Worm (Caenorhabditis elegans) whole organism, young adult: ENCODE measurements around the gene ZK643.6.

Experiments
- B0261.1 ChIP-seq: sonication (generic microtip); optimal IDR thresholded peaks from 2 replicates; lab custom pipeline; 2016; ENCODE audit warnings: mild to moderate bottlenecking, missing genetic modification characterization, moderate library complexity, missing compliant biosample characterization
- F10E7.11 ChIP-seq: sonication (generic microtip); optimal IDR thresholded peaks from 2 replicates; lab custom pipeline; 2017; ENCODE audit warnings: mild to moderate bottlenecking, missing genetic modification characterization, moderate library complexity, missing compliant biosample characterization
- F37B4.10 ChIP-seq: fragments of 200-800 bp; sonication (Bioruptor generic); IDR thresholded peaks from 2 replicates; pipeline ENCODE4 v1.3.6; 2022; ENCODE audit warnings: missing genetic modification characterization, missing compliant biosample characterization
- F49E8.2 ChIP-seq: sonication (generic microtip); optimal IDR thresholded peaks from 3 replicates; lab custom pipeline; 2017; ENCODE audit warnings: missing genetic modification characterization, mild to moderate bottlenecking, missing compliant biosample characterization, antibody characterized with exemption, moderate library complexity; ENCODE audit not compliant: insufficient read depth
- F57A8.1 ChIP-seq: fragments of 200-800 bp; sonication (Bioruptor generic); optimal IDR thresholded peaks from 2 replicates; lab custom pipeline; 2018; ENCODE audit warnings: mild to moderate bottlenecking, missing genetic modification characterization, moderate library complexity, missing compliant biosample characterization
- K11D2.4 ChIP-seq: fragments of 200-800 bp; sonication (Bioruptor generic); IDR thresholded peaks from 2 replicates; pipeline ENCODE4 v1.3.6; 2022; ENCODE audit warnings: missing genetic modification reagents, missing genetic modification characterization, missing compliant biosample characterization
- K12H6.12 ChIP-seq: fragments of 200-800 bp; sonication (Bioruptor generic); optimal IDR thresholded peaks from 2 replicates; lab custom pipeline; 2018; ENCODE audit warnings: mild to moderate bottlenecking, missing genetic modification characterization, missing compliant biosample characterization
- T07F8.4 ChIP-seq: sonication (generic microtip); optimal IDR thresholded peaks from 2 replicates; lab custom pipeline; 2016; ENCODE audit warnings: mild to moderate bottlenecking, missing genetic modification characterization, moderate library complexity, missing compliant biosample characterization
- Y53F4B.3 ChIP-seq: fragments of 200-800 bp; sonication (Bioruptor generic); IDR thresholded peaks from 2 replicates; pipeline ENCODE4 v1.3.6; 2022; ENCODE audit warnings: missing genetic modification reagents, missing genetic modification characterization, missing compliant biosample characterization
- Y53G8AR.9 ChIP-seq: fragments of 200-800 bp; sonication (Bioruptor generic); conservative IDR thresholded peaks from 2 replicates; pipeline ENCODE4 v1.3.6; 2022; ENCODE audit warnings: missing genetic modification reagents, missing genetic modification characterization, missing compliant biosample characterization
- Y56A3A.18 ChIP-seq: fragments of 200-800 bp; sonication (Bioruptor generic); IDR thresholded peaks from 2 replicates; pipeline ENCODE4 v1.3.6; 2022; ENCODE audit warnings: missing genetic modification reagents, missing genetic modification characterization, missing compliant biosample characterization
- Y95B8A.8 ChIP-seq: fragments of 200-800 bp; sonication (Bioruptor generic); IDR thresholded peaks from 2 replicates; pipeline ENCODE4 v1.3.6; 2022; ENCODE audit warnings: missing genetic modification reagents, missing genetic modification characterization, missing compliant biosample characterization
- attf-5 ChIP-seq: fragments of 200-800 bp; sonication (Bioruptor generic); optimal IDR thresholded peaks from 2 replicates; lab custom pipeline; 2018; ENCODE audit warnings: mild to moderate bottlenecking, missing genetic modification characterization, missing compliant biosample characterization
- bed-1 ChIP-seq: fragments of 200-800 bp; sonication (Bioruptor generic); IDR thresholded peaks from 2 replicates; pipeline ENCODE4 v1.3.6; 2022; ENCODE audit warnings: missing genetic modification reagents, missing genetic modification characterization, missing compliant biosample characterization
- cebp-1 ChIP-seq, 2 experiments: fragments of 200-800 bp in 1 of 2; sonication (Bioruptor generic) in 1 of 2; sonication (generic microtip) in 1 of 2; IDR thresholded peaks in 1 of 2; optimal IDR thresholded peaks in 1 of 2; 2 replicates each; pipeline versions ENCODE4 v1.3.6 to Lab custom; 2017 to 2022; ENCODE audit warnings: missing compliant biosample characterization in 2 of 2, missing genetic modification characterization in 2 of 2, mild to moderate bottlenecking in 1 of 2, missing genetic modification reagents in 1 of 2, moderate library complexity in 1 of 2
- ceh-40 ChIP-seq: fragments of 200-800 bp; sonication (Bioruptor generic); IDR thresholded peaks from 2 replicates; pipeline ENCODE4 v1.3.6; 2022; ENCODE audit warnings: missing genetic modification characterization, missing compliant biosample characterization
- ceh-79 ChIP-seq: sonication (generic microtip); optimal IDR thresholded peaks from 2 replicates; lab custom pipeline; 2017; ENCODE audit warnings: mild to moderate bottlenecking, missing genetic modification characterization, missing compliant biosample characterization
- ceh-91 ChIP-seq: fragments of 200-800 bp; sonication (Bioruptor generic); IDR thresholded peaks from 2 replicates; pipeline ENCODE4 v1.3.6; 2022; ENCODE audit warnings: missing genetic modification reagents, missing genetic modification characterization, missing compliant biosample characterization
- dpl-1 ChIP-seq: fragments of 150-350 bp; optimal IDR thresholded peaks from 2 replicates; lab custom pipeline; 2014; ENCODE audit warnings: missing biosample characterization, missing genetic modification reagents, missing genetic modification characterization
- efl-1 ChIP-seq: fragments of 150-350 bp; optimal IDR thresholded peaks from 2 replicates; lab custom pipeline; 2014; ENCODE audit warnings: missing biosample characterization, missing genetic modification reagents, missing genetic modification characterization
- egl-44 ChIP-seq: fragments of 200-800 bp; sonication (Bioruptor generic); IDR thresholded peaks from 2 replicates; pipeline ENCODE4 v1.3.6; 2022; ENCODE audit warnings: missing genetic modification reagents, missing genetic modification characterization, missing compliant biosample characterization
- egrh-3 ChIP-seq: fragments of 200-800 bp; sonication (Bioruptor generic); IDR thresholded peaks from 2 replicates; pipeline ENCODE4 v1.3.6; 2022; ENCODE audit warnings: missing genetic modification reagents, missing genetic modification characterization, missing compliant biosample characterization
- ekl-4 ChIP-seq: fragments of 200-800 bp; sonication (Bioruptor generic); IDR thresholded peaks from 2 replicates; pipeline ENCODE4 v1.3.6; 2022; ENCODE audit warnings: missing genetic modification reagents, missing genetic modification characterization, missing compliant biosample characterization
- hlh-26 ChIP-seq: fragments of 200-800 bp; sonication (Bioruptor generic); conservative IDR thresholded peaks from 2 replicates; pipeline ENCODE4 v1.3.6; 2022; ENCODE audit warnings: missing genetic modification reagents, missing genetic modification characterization, missing compliant biosample characterization
- hsf-1 ChIP-seq: fragments of 200-800 bp; sonication (Bioruptor generic); IDR thresholded peaks from 2 replicates; pipeline ENCODE4 v1.3.6; 2022; ENCODE audit warnings: missing genetic modification reagents, missing genetic modification characterization, missing compliant biosample characterization
- let-607 ChIP-seq, 2 experiments: fragments of 200-800 bp in 1 of 2; sonication (Bioruptor generic) in 1 of 2; sonication (generic microtip) in 1 of 2; optimal IDR thresholded peaks; 2 replicates each; lab custom pipeline; 2016 to 2018; ENCODE audit warnings: mild to moderate bottlenecking in 2 of 2, missing compliant biosample characterization in 2 of 2, missing genetic modification characterization in 2 of 2, moderate library complexity in 2 of 2, missing genotype in 1 of 2
- lir-1 ChIP-seq: fragments of 200-800 bp; sonication (Bioruptor generic); conservative IDR thresholded peaks from 2 replicates; pipeline ENCODE4 v1.3.6; 2022; ENCODE audit warnings: missing genetic modification reagents, missing genetic modification characterization, missing compliant biosample characterization
- madf-10 ChIP-seq: sonication (generic microtip); optimal IDR thresholded peaks from 2 replicates; lab custom pipeline; 2016; ENCODE audit warnings: mild to moderate bottlenecking, missing genetic modification characterization, missing compliant biosample characterization
- madf-6 ChIP-seq: fragments of 200-800 bp; sonication (Bioruptor generic); IDR thresholded peaks from 2 replicates; pipeline ENCODE4 v1.3.6; 2022; ENCODE audit warnings: missing genetic modification reagents, missing genetic modification characterization, missing compliant biosample characterization
- madf-8 ChIP-seq: fragments of 200-800 bp; sonication (Bioruptor generic); conservative IDR thresholded peaks from 2 replicates; pipeline ENCODE4 v1.3.6; 2022; ENCODE audit warnings: missing genetic modification reagents, missing genetic modification characterization, missing compliant biosample characterization
- mcd-1 ChIP-seq: fragments of 200-800 bp; sonication (Bioruptor generic); IDR thresholded peaks from 2 replicates; pipeline ENCODE4 v1.3.6; 2022; ENCODE audit warnings: missing genetic modification reagents, missing genetic modification characterization, missing compliant biosample characterization
- mel-28 ChIP-seq: sonication (generic microtip); optimal IDR thresholded peaks from 2 replicates; lab custom pipeline; 2016; ENCODE audit warnings: borderline replicate concordance, mild to moderate bottlenecking, missing genetic modification characterization, missing compliant biosample characterization
- mes-4 ChIP-seq: sonication (generic microtip); optimal IDR thresholded peaks from 2 replicates; lab custom pipeline; 2016; ENCODE audit warnings: missing genotype, missing genetic modification characterization, missing compliant biosample characterization
- nhr-179 ChIP-seq: sonication (generic microtip); optimal IDR thresholded peaks from 2 replicates; lab custom pipeline; 2016; ENCODE audit warnings: mild to moderate bottlenecking, missing genetic modification characterization, missing compliant biosample characterization
- nhr-27 ChIP-seq: fragments of 200-800 bp; sonication (Bioruptor generic); optimal IDR thresholded peaks from 2 replicates; lab custom pipeline; 2018; ENCODE audit warnings: mild to moderate bottlenecking, missing genetic modification characterization, moderate library complexity, missing compliant biosample characterization
- nhr-80 ChIP-seq: sonication (generic microtip); optimal IDR thresholded peaks from 2 replicates; lab custom pipeline; 2016; ENCODE audit warnings: missing genetic modification characterization, missing compliant biosample characterization
- nhr-90 ChIP-seq: sonication (generic microtip); optimal IDR thresholded peaks from 2 replicates; lab custom pipeline; 2016; ENCODE audit warnings: missing genotype, mild to moderate bottlenecking, missing genetic modification characterization, missing compliant biosample characterization
- pha-4 ChIP-seq: fragments of 150-350 bp; sonication (generic microtip); optimal IDR thresholded peaks from 2 replicates; lab custom pipeline; 2014; ENCODE audit warnings: missing biosample characterization, missing genetic modification reagents, missing genetic modification characterization
- sdz-38 ChIP-seq: sonication (generic microtip); optimal IDR thresholded peaks from 2 replicates; lab custom pipeline; 2016; ENCODE audit warnings: missing genotype, missing genetic modification characterization, missing compliant biosample characterization
- snpc-1.1 ChIP-seq: sonication (generic microtip); optimal IDR thresholded peaks from 2 replicates; lab custom pipeline; 2017; ENCODE audit warnings: missing genetic modification characterization, mild to moderate bottlenecking, missing compliant biosample characterization, antibody characterized with exemption, moderate library complexity, missing genotype, missing genetic modification reagents; ENCODE audit not compliant: insufficient read depth
- snpc-1.3 ChIP-seq: sonication (generic microtip); optimal IDR thresholded peaks from 2 replicates; lab custom pipeline; 2017; ENCODE audit warnings: missing genetic modification characterization, mild to moderate bottlenecking, missing compliant biosample characterization, antibody characterized with exemption, moderate library complexity, missing genotype, missing genetic modification reagents; ENCODE audit not compliant: insufficient read depth
- snpc-4 ChIP-seq, 5 experiments: fragments of 150-350 bp in 1 of 5; sonication (generic microtip) in 4 of 5; optimal IDR thresholded peaks; 2 replicates each; lab custom pipeline; 2014 to 2018; ENCODE audit warnings: missing genetic modification characterization in 5 of 5, missing biosample characterization in 3 of 5, antibody characterized with exemption in 2 of 5, mild to moderate bottlenecking in 2 of 5, missing compliant biosample characterization in 2 of 5, missing genotype in 2 of 5, moderate library complexity in 2 of 5, missing genetic modification reagents in 1 of 5
- tlf-1 ChIP-seq: fragments of 200-800 bp; sonication (Bioruptor generic); optimal IDR thresholded peaks from 2 replicates; lab custom pipeline; 2018; ENCODE audit warnings: mild to moderate bottlenecking, missing genetic modification characterization, missing compliant biosample characterization
- ztf-18 ChIP-seq: sonication (generic microtip); optimal IDR thresholded peaks from 2 replicates; lab custom pipeline; 2016; ENCODE audit warnings: missing genotype, mild to moderate bottlenecking, missing genetic modification characterization, missing compliant biosample characterization
- ztf-22 ChIP-seq: fragments of 200-800 bp; sonication (Bioruptor generic); optimal IDR thresholded peaks from 2 replicates; lab custom pipeline; 2018; ENCODE audit warnings: mild to moderate bottlenecking, missing genetic modification characterization, moderate library complexity, missing compliant biosample characterization
- ztf-25 ChIP-seq: fragments of 200-800 bp; sonication (Bioruptor generic); IDR thresholded peaks from 2 replicates; pipeline ENCODE4 v1.3.6; 2022; ENCODE audit warnings: missing genetic modification reagents, missing genetic modification characterization, missing compliant biosample characterization
- ztf-26 ChIP-seq: sonication (generic microtip); optimal IDR thresholded peaks from 2 replicates; lab custom pipeline; 2017; ENCODE audit warnings: missing genetic modification characterization, missing compliant biosample characterization

Gene ZK643.6

DNA sequence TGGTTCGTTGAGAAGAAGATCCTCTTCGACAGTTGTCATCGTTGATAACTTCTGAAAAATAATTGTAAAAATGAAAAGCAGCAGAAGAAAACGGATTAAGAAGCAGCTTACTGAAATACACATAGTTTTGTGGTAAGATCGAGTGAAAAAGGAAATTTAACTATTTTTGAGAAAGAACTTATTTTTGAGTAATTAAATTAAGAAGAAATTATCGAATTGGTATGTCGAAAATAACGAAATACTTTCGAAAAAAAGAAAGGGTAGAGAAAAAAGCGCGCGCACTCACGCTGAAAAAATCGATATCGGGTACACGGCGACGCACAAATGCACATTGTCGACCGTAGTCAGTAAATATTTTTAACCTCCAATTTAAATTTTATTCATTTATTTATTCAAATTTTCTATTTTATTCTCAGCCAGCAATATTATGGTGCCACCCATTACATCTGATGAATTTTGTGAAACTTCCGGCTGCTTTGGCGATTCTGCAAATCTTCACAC lies 4.4 kb downstream of the ZK643.6 start, which contains the start of the genes ZK643.5 and ZK643.2 (continued):
- no peak for TF ChIP-seq K11D2.4 (GFP tag; lab: Robert Waterston, UW)
- TF ChIP-seq madf-6 (GFP tag; lab: Robert Waterston, UW): peak; percentile 70
- no peak for TF ChIP-seq ztf-26
- TF ChIP-seq pha-4 (tag; lab: Kevin White, UChicago): no peak
- no peak for TF ChIP-seq ekl-4 (GFP tag; lab: Robert Waterston, UW)
- TF ChIP-seq hlh-26 (GFP tag; lab: Robert Waterston, UW): no peak
- no peak for TF ChIP-seq lir-1 (GFP tag; lab: Robert Waterston, UW)
- no peak for TF ChIP-seq tlf-1 (GFP tag; lab: Kevin White, UChicago)
- no peak for TF ChIP-seq Y56A3A.18 (GFP tag; lab: Robert Waterston, UW)
- TF ChIP-seq ceh-79 (tag; lab: Kevin White, UChicago): no peak
- TF ChIP-seq B0261.1: no peak
- no peak for TF ChIP-seq hsf-1 (GFP tag; lab: Robert Waterston, UW)
- TF ChIP-seq let-607 (tag; optimal IDR thresholded peaks at IDR 0.05; lab: Kevin White, UChicago): no peak
- no peak for TF ChIP-seq nhr-80 (tag; lab: Kevin White, UChicago)
- TF ChIP-seq nhr-179 (tag; lab: Kevin White, UChicago): no peak
- no peak for TF ChIP-seq sdz-38
- peak; percentile 8 for TF ChIP-seq snpc-4 (GFP tag; optimal IDR thresholded peaks at IDR 0.05; lab: Kevin White, UChicago)
- TF ChIP-seq snpc-4 (tag; optimal IDR thresholded peaks at IDR 0.05; lab: Kevin White, UChicago): peak in 1 of 4 experiments; percentile 5
- no peak for TF ChIP-seq Y95B8A.8 (GFP tag; lab: Robert Waterston, UW)
- TF ChIP-seq bed-1 (GFP tag; lab: Robert Waterston, UW): no peak
- TF ChIP-seq T07F8.4: no peak
- TF ChIP-seq madf-8 (GFP tag; lab: Robert Waterston, UW): peak; percentile 51
- TF ChIP-seq efl-1 (GFP tag; lab: Kevin White, UChicago): peak; percentile 82
- TF ChIP-seq madf-10 (tag; lab: Kevin White, UChicago): no peak
- TF ChIP-seq F10E7.11 (tag; lab: Kevin White, UChicago): no peak
- TF ChIP-seq ceh-40 (GFP tag; lab: Robert Waterston, UW): no peak
- peak; percentile 26 for TF ChIP-seq snpc-1.1 (tag; lab: Kevin White, UChicago)
- no peak for TF ChIP-seq mes-4
- TF ChIP-seq mel-28 (tag; lab: Kevin White, UChicago): no peak
- TF ChIP-seq cebp-1 (GFP tag; IDR thresholded peaks at IDR 0.05; lab: Robert Waterston, UW): no peak
- peak; percentile 63 for TF ChIP-seq cebp-1 (tag; optimal IDR thresholded peaks at IDR 0.05; lab: Kevin White, UChicago)
- peak; percentile 63 for TF ChIP-seq dpl-1 (GFP tag; lab: Kevin White, UChicago)
- no peak for TF ChIP-seq ztf-25 (GFP tag; lab: Robert Waterston, UW)
- TF ChIP-seq egrh-3: no peak
- TF ChIP-seq ceh-91: no peak
- TF ChIP-seq egl-44 (GFP tag; lab: Robert Waterston, UW): no peak
- TF ChIP-seq nhr-90: no peak
- no peak for TF ChIP-seq ztf-22 (GFP tag; lab: Kevin White, UChicago)
- no peak for TF ChIP-seq F37B4.10
- peak; percentile 23 for TF ChIP-seq ztf-18
- TF ChIP-seq mcd-1 (GFP tag; lab: Robert Waterston, UW): peak; percentile 15; the same call in 1 of the 2 replicates
- no peak for TF ChIP-seq F49E8.2 (tag; lab: Kevin White, UChicago)
- no peak for TF ChIP-seq K12H6.12 (tag; lab: Kevin White, UChicago)
- TF ChIP-seq snpc-1.3: peak; percentile 71
- TF ChIP-seq nhr-27 (tag; lab: Kevin White, UChicago): no peak
- no peak for TF ChIP-seq Y53G8AR.9 (GFP tag; lab: Robert Waterston, UW)
- TF ChIP-seq Y53F4B.3 (GFP tag; lab: Robert Waterston, UW): no peak
- peak; percentile 19 for TF ChIP-seq attf-5 (GFP tag; lab: Kevin White, UChicago)
- no peak for TF ChIP-seq F57A8.1 (GFP tag; lab: Kevin White, UChicago)
